Worm (Caenorhabditis elegans) whole organism, L4 larva: ENCODE results near the gene R02F2.7.

ENCODE experiments used
- D1046.2 ChIP-seq: fragments of 200-800 bp; sonication (Bioruptor generic); IDR thresholded peaks from 2 replicates; pipeline ENCODE4 v1.3.6; 2022; ENCODE audit warnings: missing genetic modification characterization, missing compliant biosample characterization
- F26F4.8 ChIP-seq: fragments of 200-800 bp; sonication (Bioruptor generic); conservative IDR thresholded peaks from 2 replicates; pipeline ENCODE4 v1.3.6; 2022; ENCODE audit warnings: missing genetic modification characterization, missing compliant biosample characterization
- F37D6.2 ChIP-seq: sonication (generic microtip); optimal IDR thresholded peaks from 2 replicates; lab custom pipeline; 2016; ENCODE audit warnings: mild to moderate bottlenecking, missing genetic modification characterization, missing compliant biosample characterization
- F49E8.2 ChIP-seq: sonication (generic microtip); optimal IDR thresholded peaks from 2 replicates; lab custom pipeline; 2016; ENCODE audit warnings: missing compliant biosample characterization, mild to moderate bottlenecking, missing genetic modification characterization, borderline replicate concordance
- R02D3.7 ChIP-seq: fragments of 150-350 bp; sonication (generic microtip); optimal IDR thresholded peaks from 3 replicates; lab custom pipeline; 2014; ENCODE audit warnings: missing biosample characterization, missing genetic modification characterization
- T26A8.4 ChIP-seq: fragments of 200-800 bp; sonication (Bioruptor generic); IDR thresholded peaks from 2 replicates; pipeline ENCODE4 v1.3.6; 2022; ENCODE audit warnings: missing genetic modification characterization, missing compliant biosample characterization
- Y48G9A.11 ChIP-seq: fragments of 200-800 bp; sonication (Bioruptor generic); IDR thresholded peaks from 2 replicates; pipeline ENCODE4 v1.3.6; 2022; ENCODE audit warnings: missing genetic modification reagents, missing genetic modification characterization, missing compliant biosample characterization
- ZK337.2 ChIP-seq: fragments of 200-800 bp; sonication (Bioruptor generic); IDR thresholded peaks from 2 replicates; pipeline ENCODE4 v1.3.6; 2022; ENCODE audit warnings: missing genetic modification reagents, missing genetic modification characterization, missing compliant biosample characterization
- ZK546.5 ChIP-seq, 2 experiments: sonication (generic microtip); optimal IDR thresholded peaks; 2 replicates each; lab custom pipeline; 2017; ENCODE audit warnings: missing biosample characterization in 2 of 2, missing genetic modification characterization in 2 of 2
- ama-1 ChIP-seq: fragments of 150-350 bp; optimal IDR thresholded peaks from 2 replicates; lab custom pipeline; 2014; ENCODE audit warnings: inconsistent platforms, mixed read lengths
- arid-1 ChIP-seq: fragments of 200-800 bp; sonication (Bioruptor generic); conservative IDR thresholded peaks from 2 replicates; pipeline ENCODE4 v1.3.6; 2022; ENCODE audit warnings: missing genetic modification reagents, missing genetic modification characterization, missing compliant biosample characterization
- attf-4 ChIP-seq: sonication (generic microtip); optimal IDR thresholded peaks from 3 replicates; lab custom pipeline; 2017; ENCODE audit warnings: missing biosample characterization, missing genetic modification characterization
- ceh-62 ChIP-seq: sonication (generic microtip); optimal IDR thresholded peaks from 2 replicates; lab custom pipeline; 2017; ENCODE audit warnings: missing biosample characterization, missing genetic modification characterization
- ceh-82 ChIP-seq: sonication (generic microtip); optimal IDR thresholded peaks from 2 replicates; lab custom pipeline; 2017; ENCODE audit warnings: missing biosample characterization, missing genetic modification characterization
- daf-12 ChIP-seq: fragments of 150-350 bp; optimal IDR thresholded peaks from 2 replicates; lab custom pipeline; 2014; ENCODE audit warnings: missing biosample characterization, missing genetic modification reagents, missing genetic modification characterization
- dmd-8 ChIP-seq: fragments of 200-800 bp; sonication (Bioruptor generic); IDR thresholded peaks from 2 replicates; pipeline ENCODE4 v1.3.6; 2022; ENCODE audit warnings: missing genetic modification characterization, missing compliant biosample characterization
- dpl-1 ChIP-seq: fragments of 150-350 bp; optimal IDR thresholded peaks from 2 replicates; lab custom pipeline; 2014; ENCODE audit warnings: missing biosample characterization, missing genetic modification reagents, missing genetic modification characterization
- dve-1 ChIP-seq: sonication (generic microtip); optimal IDR thresholded peaks from 2 replicates; lab custom pipeline; 2017; ENCODE audit warnings: antibody characterized with exemption, mild to moderate bottlenecking, missing genetic modification characterization, missing compliant biosample characterization; ENCODE audit not compliant: insufficient read depth
- fos-1 ChIP-seq: fragments of 150-350 bp; optimal IDR thresholded peaks from 2 replicates; lab custom pipeline; 2014; ENCODE audit warnings: missing biosample characterization, missing genetic modification characterization
- hlh-11 ChIP-seq: fragments of 200-800 bp; sonication (Bioruptor generic); optimal IDR thresholded peaks from 2 replicates; lab custom pipeline; 2018; ENCODE audit warnings: mild to moderate bottlenecking, missing genetic modification characterization, missing compliant biosample characterization
- hlh-30 ChIP-seq: sonication (generic microtip); optimal IDR thresholded peaks from 2 replicates; lab custom pipeline; 2017; ENCODE audit warnings: antibody characterized with exemption, mild to moderate bottlenecking, missing genetic modification characterization, missing compliant biosample characterization; ENCODE audit not compliant: insufficient read depth
- hmg-1.1 ChIP-seq: fragments of 200-800 bp; sonication (Bioruptor generic); IDR thresholded peaks from 2 replicates; pipeline ENCODE4 v1.3.6; 2022; ENCODE audit warnings: missing genetic modification reagents, missing genetic modification characterization, missing compliant biosample characterization
- jun-1 ChIP-seq: fragments of 150-350 bp; optimal IDR thresholded peaks from 2 replicates; lab custom pipeline; 2014; ENCODE audit warnings: missing biosample characterization, missing genetic modification reagents, missing genetic modification characterization
- lim-7 ChIP-seq: fragments of 200-800 bp; sonication (Bioruptor generic); IDR thresholded peaks from 2 replicates; pipeline ENCODE4 v1.3.6; 2022; ENCODE audit warnings: missing genetic modification characterization, missing compliant biosample characterization
- lin-15B ChIP-seq: fragments of 150-350 bp; sonication (generic microtip); optimal IDR thresholded peaks from 3 replicates; lab custom pipeline; 2014; ENCODE audit warnings: missing biosample characterization, missing genetic modification characterization
- mdl-1 ChIP-seq, 2 experiments: fragments of 150-350 bp in 1 of 2; sonication (generic microtip) in 1 of 2; optimal IDR thresholded peaks; 2 replicates each; lab custom pipeline; 2014 to 2017; ENCODE audit warnings: missing biosample characterization in 2 of 2, missing genetic modification characterization in 2 of 2
- mep-1 ChIP-seq: fragments of 150-350 bp; sonication (generic microtip); optimal IDR thresholded peaks from 3 replicates; lab custom pipeline; 2014; ENCODE audit warnings: missing biosample characterization, missing genetic modification characterization
- mes-2 ChIP-seq: sonication (generic microtip); optimal IDR thresholded peaks from 2 replicates; lab custom pipeline; 2016; ENCODE audit warnings: missing genotype, mild to moderate bottlenecking, missing genetic modification characterization, missing compliant biosample characterization; ENCODE audit not compliant: poor library complexity, severe bottlenecking
- nhr-102 ChIP-seq: sonication (generic microtip); optimal IDR thresholded peaks from 2 replicates; lab custom pipeline; 2016; ENCODE audit warnings: mild to moderate bottlenecking, missing genetic modification characterization, moderate library complexity, missing compliant biosample characterization
- nhr-237 ChIP-seq: sonication (generic microtip); optimal IDR thresholded peaks from 2 replicates; lab custom pipeline; 2017; ENCODE audit warnings: missing biosample characterization, missing genetic modification characterization
- nhr-25 ChIP-seq: sonication (generic microtip); optimal IDR thresholded peaks from 2 replicates; lab custom pipeline; 2017; ENCODE audit warnings: missing genetic modification characterization, mild to moderate bottlenecking, missing compliant biosample characterization, antibody characterized with exemption, moderate library complexity, borderline replicate concordance; ENCODE audit not compliant: insufficient read depth
- nhr-76 ChIP-seq: fragments of 150-350 bp; optimal IDR thresholded peaks from 2 replicates; lab custom pipeline; 2014; ENCODE audit warnings: missing biosample characterization, missing genetic modification characterization
- php-3 ChIP-seq: fragments of 200-800 bp; sonication (Bioruptor generic); IDR thresholded peaks from 2 replicates; pipeline ENCODE4 v1.3.6; 2022; ENCODE audit warnings: missing genetic modification reagents, missing genetic modification characterization, missing compliant biosample characterization
- sdz-12 ChIP-seq: fragments of 200-800 bp; sonication (Bioruptor generic); optimal IDR thresholded peaks from 2 replicates; lab custom pipeline; 2018; ENCODE audit warnings: mild to moderate bottlenecking, missing genetic modification characterization, missing compliant biosample characterization
- snpc-1.2 ChIP-seq: fragments of 200-800 bp; sonication (Bioruptor generic); IDR thresholded peaks from 2 replicates; pipeline ENCODE4 v1.3.6; 2022; ENCODE audit warnings: missing genetic modification reagents, missing genetic modification characterization, missing compliant biosample characterization
- snpc-4 ChIP-seq: fragments of 150-350 bp; optimal IDR thresholded peaks from 2 replicates; lab custom pipeline; 2014; ENCODE audit warnings: missing biosample characterization, missing genetic modification characterization
- spr-1 ChIP-seq: sonication (generic microtip); optimal IDR thresholded peaks from 2 replicates; lab custom pipeline; 2016; ENCODE audit warnings: mild to moderate bottlenecking, missing genetic modification characterization, missing compliant biosample characterization
- spr-3 ChIP-seq: fragments of 200-800 bp; sonication (Bioruptor generic); optimal IDR thresholded peaks from 2 replicates; lab custom pipeline; 2018; ENCODE audit warnings: mild to moderate bottlenecking, missing genetic modification characterization, missing compliant biosample characterization
- tra-1 ChIP-seq: fragments of 200-800 bp; sonication (Bioruptor generic); IDR thresholded peaks from 2 replicates; pipeline ENCODE4 v1.3.6; 2022; ENCODE audit warnings: missing genetic modification reagents, missing genetic modification characterization, missing compliant biosample characterization
- unc-130 ChIP-seq: sonication (generic microtip); optimal IDR thresholded peaks from 2 replicates; lab custom pipeline; 2016; ENCODE audit warnings: missing genetic modification reagents, missing genetic modification characterization, missing compliant biosample characterization
- unc-39 ChIP-seq: sonication (generic microtip); optimal IDR thresholded peaks from 2 replicates; lab custom pipeline; 2017; ENCODE audit warnings: missing biosample characterization, missing genetic modification characterization
- vab-7 ChIP-seq: fragments of 200-800 bp; sonication (Bioruptor generic); IDR thresholded peaks from 2 replicates; pipeline ENCODE4 v1.3.6; 2022; ENCODE audit warnings: missing genetic modification reagents, missing genetic modification characterization, missing compliant biosample characterization
- zag-1 ChIP-seq: fragments of 150-350 bp; optimal IDR thresholded peaks from 2 replicates; lab custom pipeline; 2014; ENCODE audit warnings: missing biosample characterization, missing genetic modification characterization
- zfp-2 ChIP-seq: sonication (generic microtip); optimal IDR thresholded peaks from 2 replicates; lab custom pipeline; 2016; ENCODE audit warnings: mild to moderate bottlenecking, missing genetic modification characterization, missing compliant biosample characterization
- zfp-3 ChIP-seq: fragments of 200-800 bp; sonication (Bioruptor generic); conservative IDR thresholded peaks from 2 replicates; pipeline ENCODE4 v1.3.6; 2022; ENCODE audit warnings: missing genetic modification reagents, missing genetic modification characterization, missing compliant biosample characterization
- zip-2 ChIP-seq: fragments of 150-350 bp; optimal IDR thresholded peaks from 2 replicates; lab custom pipeline; 2014; ENCODE audit warnings: missing biosample characterization, missing genetic modification characterization

Gene R02F2.7

ce11 chrIII:5501358-5502287 lies 18.1 kb upstream of the R02F2.7 start, which contains the start of gene R02F2.1 (continued):
- TF ChIP-seq snpc-1.2 (GFP tag; lab: Robert Waterston, UW) (no peak), unc-130 (GFP tag; lab: Kevin White, UChicago) (no peak), zip-2 (tag; lab: Kevin White, UChicago) (no peak), sdz-12 (no peak), mep-1 (tag; lab: Kevin White, UChicago) (peak; percentile 17), fos-1 (tag; lab: Kevin White, UChicago) (no peak), F37D6.2 (no peak), jun-1 (no peak), attf-4 (tag; lab: Kevin White, UChicago) (no peak), ceh-62 (no peak), mdl-1 (tag; optimal IDR thresholded peaks at IDR 0.05; lab: Kevin White, UChicago) (peak in 1 of 2 experiments; percentile 50), R02D3.7 (no peak), dpl-1 (no peak), tra-1 (no peak), php-3 (GFP tag; lab: Robert Waterston, UW) (no peak), unc-39 (tag; lab: Kevin White, UChicago) (no peak), hmg-1.1 (GFP tag; lab: Robert Waterston, UW) (no peak), dve-1 (peak; percentile 59), zag-1 (tag; lab: Kevin White, UChicago) (no peak), T26A8.4 (no peak), vab-7 (no peak), hlh-11 (tag; lab: Kevin White, UChicago) (peak; percentile 30), nhr-25 (tag; lab: Kevin White, UChicago) (no peak), ceh-82 (no peak)

ce11 chrIII:5500732-5501131 lies 17.2 kb upstream of the R02F2.7 start:
- no peak for TF ChIP-seq ZK337.2 (GFP tag; lab: Robert Waterston, UW)
- TF ChIP-seq ZK546.5 (tag; optimal IDR thresholded peaks at IDR 0.05; lab: Kevin White, UChicago), result no peak
- no peak for TF ChIP-seq snpc-4
- TF ChIP-seq php-3 (GFP tag; lab: Robert Waterston, UW), result no peak

- TF ChIP-seq F49E8.2 (tag; lab: Kevin White, UChicago) (no peak), zfp-3 (GFP tag; lab: Robert Waterston, UW) (no peak), daf-12 (tag; lab: Kevin White, UChicago) (no peak), hlh-11 (tag; lab: Kevin White, UChicago) (no peak), ZK337.2 (GFP tag; lab: Robert Waterston, UW) (no peak), nhr-102 (tag; lab: Kevin White, UChicago) (no peak), hlh-30 (tag; lab: Kevin White, UChicago) (peak; percentile 24), ama-1 (lab: Kevin White, UChicago) (no peak)
Measured at ce11 chrIII:5499942-5500341, 16.4 kb upstream of the R02F2.7 start.

ce11 chrIII:5498973-5499372 lies 15.4 kb upstream of the R02F2.7 start, which contains the start of gene R02F2.9:
R02F2.9 (plus strand) TSS chrIII:5499190.
- peak; percentile 58 for TF ChIP-seq mes-2 (tag; lab: Kevin White, UChicago)
- TF ChIP-seq hmg-1.1 (GFP tag; lab: Robert Waterston, UW), result no peak
- no peak for TF ChIP-seq lim-7
- no peak for TF ChIP-seq nhr-76 (tag; lab: Kevin White, UChicago)
- TF ChIP-seq spr-1, result no peak
- TF ChIP-seq Y48G9A.11 (GFP tag; lab: Robert Waterston, UW), result peak; percentile 98
- no peak for TF ChIP-seq nhr-237 (tag; lab: Kevin White, UChicago)
- no peak for TF ChIP-seq arid-1
- no peak for TF ChIP-seq D1046.2 (GFP tag; lab: Robert Waterston, UW)
- TF ChIP-seq hlh-30 (tag; lab: Kevin White, UChicago), result no peak
- TF ChIP-seq T26A8.4, result no peak
- TF ChIP-seq dpl-1, result peak; percentile 92
- no peak for TF ChIP-seq zfp-2 (tag; lab: Kevin White, UChicago)
- TF ChIP-seq lin-15B (tag; lab: Kevin White, UChicago), result no peak
- TF ChIP-seq F26F4.8 (GFP tag; lab: Robert Waterston, UW), result no peak
- TF ChIP-seq dmd-8 (GFP tag; lab: Robert Waterston, UW), result no peak
- TF ChIP-seq spr-3 (GFP tag; lab: Kevin White, UChicago), result no peak
